Fruit fly (Drosophila melanogaster): ENCODE measurements around the gene CG5984.

The CG5984 gene

DNA sequence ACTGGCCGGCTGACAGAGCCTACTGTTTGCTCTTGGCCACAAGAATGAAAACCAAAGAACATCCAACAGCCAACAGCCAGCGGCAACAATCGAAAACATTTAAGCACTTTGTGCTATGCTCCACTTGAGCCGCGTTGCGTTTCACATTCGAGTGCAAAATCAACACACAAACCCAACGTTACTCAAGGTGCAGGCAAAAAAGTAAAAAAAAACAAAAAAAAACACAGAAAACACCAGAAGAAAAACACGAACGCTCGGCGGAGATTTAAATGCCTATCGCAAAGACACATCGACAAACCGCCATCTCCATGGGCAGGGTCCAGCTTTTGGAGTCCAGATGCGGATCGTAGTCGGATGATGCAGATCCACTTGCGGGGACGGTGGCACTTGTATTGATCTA, 43.9 kb downstream of the CG5984 start:
- TF ChIP-seq Nf-YC (tag; optimal IDR thresholded peaks at IDR 0.05): no peak
- no peak for TF ChIP-seq grau (tag; optimal IDR thresholded peaks at IDR 0.05)
- TF ChIP-seq CG42726 (GFP tag; IDR thresholded peaks at IDR 0.05; ENCODE audit: partially characterized antibody): no peak
- no peak for TF ChIP-seq E2f2 (GFP tag; IDR thresholded peaks at IDR 0.05)
- TF ChIP-seq Dbx (GFP tag; IDR thresholded peaks at IDR 0.05): no peak

DNA sequence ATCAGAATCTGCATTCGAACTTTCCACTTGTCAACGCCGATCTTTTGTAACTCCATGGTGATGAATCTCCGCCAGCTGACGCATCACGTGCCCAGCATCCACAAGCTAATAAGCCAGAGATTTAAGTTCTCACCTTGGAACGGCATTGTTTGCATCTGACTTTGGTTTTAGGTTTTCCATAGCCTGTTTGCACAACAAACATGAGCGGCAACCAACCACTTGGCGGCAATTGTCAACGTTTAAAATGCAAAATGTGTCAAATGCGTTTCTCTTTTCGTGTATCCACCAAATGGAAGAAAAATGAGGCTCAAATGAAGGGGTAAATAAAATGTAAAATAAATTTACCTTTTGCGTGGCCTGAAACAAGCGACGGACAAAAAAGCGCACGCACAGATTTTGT, 45.5 kb downstream of the CG5984 start:
- TF ChIP-seq vvl (GFP tag; IDR thresholded peaks at IDR 0.05) (peak; percentile 11; the same call in 1 of the 2 replicates), ATbp (GFP tag; optimal IDR thresholded peaks at IDR 0.05) (peak; percentile 18), CG1603 (tag; optimal IDR thresholded peaks at IDR 0.05) (peak; percentile 3), Asciz (GFP tag; optimal IDR thresholded peaks at IDR 0.05) (peak; percentile 16), emc (GFP tag; optimal IDR thresholded peaks at IDR 0.05) (no peak), sens (GFP tag) (peak; percentile 61), Med (GFP tag) (peak; percentile 58), kni (GFP tag; optimal IDR thresholded peaks at IDR 0.05) (peak; percentile 15), CG34224 (GFP tag; IDR thresholded peaks at IDR 0.05; ENCODE audit: partially characterized antibody) (no peak), CG32532 (GFP tag; IDR thresholded peaks at IDR 0.05) (no peak), sqz (GFP tag; optimal IDR thresholded peaks at IDR 0.05) (no peak), CG2678 (tag; optimal IDR thresholded peaks at IDR 0.05) (peak; percentile 8), bsh (GFP tag; optimal IDR thresholded peaks at IDR 0.05) (peak in 1 of 2 experiments; percentile 12), ci (GFP tag; IDR thresholded peaks at IDR 0.05) (0 out of 3 replicates have a peak, but pooled peaks have one; percentile 8)

DNA sequence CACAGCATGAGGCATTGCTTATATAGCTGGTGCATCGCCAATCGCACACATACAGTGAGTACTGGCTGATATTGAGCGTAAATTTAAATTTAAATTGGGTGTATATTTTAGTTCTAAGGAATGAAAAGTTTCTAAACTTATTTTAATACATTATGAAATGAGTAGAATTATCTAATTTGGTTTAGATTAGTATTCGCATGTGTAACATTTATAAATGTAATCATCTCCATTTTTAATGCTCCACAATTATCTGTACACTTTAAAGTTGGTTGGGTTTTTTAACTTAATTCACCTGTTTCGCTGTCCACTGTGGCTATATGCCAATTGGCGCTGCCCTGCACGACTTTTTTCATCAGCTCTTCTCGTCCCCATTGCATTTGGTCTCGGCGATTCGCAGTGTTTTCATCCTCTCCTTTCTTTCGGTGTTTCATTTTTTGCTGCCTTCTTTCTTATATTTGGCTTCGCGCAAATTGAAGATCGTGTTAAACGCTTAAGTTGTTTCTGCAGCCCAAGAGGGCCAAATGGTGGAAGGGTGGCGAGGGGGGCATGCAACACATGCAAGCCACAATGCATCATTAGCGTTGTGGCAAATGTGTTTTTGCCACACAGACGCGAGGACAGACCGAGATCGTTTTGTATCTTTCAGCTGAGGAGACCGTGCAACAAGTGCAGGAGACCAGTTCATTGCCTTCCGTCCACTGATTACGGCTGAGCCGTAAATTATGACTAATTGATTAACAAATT, 46.1 kb downstream of the CG5984 start:
- no peak for TF ChIP-seq crol (GFP tag; IDR thresholded peaks at IDR 0.05)
- TF ChIP-seq Drgx (GFP tag; IDR thresholded peaks at IDR 0.05): peak; percentile 33; the same call in 1 of the 2 replicates
- peak; percentile 58 for TF ChIP-seq Ets65A (GFP tag)
- TF ChIP-seq CG7271 (tag; optimal IDR thresholded peaks at IDR 0.05): no peak
- TF ChIP-seq bsh (GFP tag; optimal IDR thresholded peaks at IDR 0.05): peak in 1 of 2 experiments; percentile 72
- TF ChIP-seq CG4328 (GFP tag; optimal IDR thresholded peaks at IDR 0.05): no peak
- no peak for TF ChIP-seq CG4404 (GFP tag; IDR thresholded peaks at IDR 0.05)
- peak; percentile 23 for TF ChIP-seq lbe (GFP tag; optimal IDR thresholded peaks at IDR 0.05)
- TF ChIP-seq CG33557 (GFP tag; optimal IDR thresholded peaks at IDR 0.05): no peak
- no peak for TF ChIP-seq schlank (tag; optimal IDR thresholded peaks at IDR 0.05)
- no peak for TF ChIP-seq Sry-β (GFP tag; optimal IDR thresholded peaks at IDR 0.05)
- TF ChIP-seq Sox102F (GFP tag; optimal IDR thresholded peaks at IDR 0.05): no peak
- no peak for TF ChIP-seq CG4360 (GFP tag; IDR thresholded peaks at IDR 0.05)
- TF ChIP-seq CG3407 (GFP tag; optimal IDR thresholded peaks at IDR 0.05): no peak
- TF ChIP-seq nom (GFP tag; optimal IDR thresholded peaks at IDR 0.05): peak; percentile 68
